Fruit fly (Drosophila melanogaster): ENCODE results near the gene RpL37A.
A peak's percentile ranks its signal among the peaks of the same experiment; 100 is the strongest.

The RpL37A gene

DNA sequence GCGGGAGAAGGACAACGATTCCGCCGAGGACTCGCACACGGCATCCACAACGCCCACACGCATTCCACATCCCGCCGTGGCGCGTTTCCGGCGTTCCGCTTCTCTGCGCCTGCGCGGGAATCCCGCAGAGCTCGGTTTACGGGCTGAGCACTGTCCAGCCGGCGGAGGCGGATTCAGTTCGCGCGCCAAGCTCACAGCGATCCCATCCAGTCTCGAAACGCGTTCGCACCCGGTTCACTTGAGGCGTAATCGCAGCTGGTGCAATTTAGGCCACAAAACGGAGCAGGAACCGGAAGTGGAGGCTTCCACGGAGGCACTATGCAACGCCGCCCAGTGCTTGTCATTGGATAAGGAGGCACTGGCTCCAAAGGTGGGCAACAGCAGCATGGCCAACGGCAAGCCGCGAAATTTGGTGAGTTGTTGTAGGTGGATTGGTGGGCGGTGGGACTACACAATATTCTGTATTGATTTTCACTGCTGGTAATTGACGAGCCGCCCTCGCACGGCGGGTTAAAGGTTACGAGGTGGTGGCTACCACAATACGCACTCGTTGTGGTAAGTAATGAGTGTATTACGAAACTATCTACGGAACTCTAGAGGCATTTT, 7.9 kb upstream of the RpL37A start:
- TF ChIP-seq pdm3 (GFP tag; optimal IDR thresholded peaks at IDR 0.05) (no peak), Met (GFP tag; optimal IDR thresholded peaks at IDR 0.05) (no peak), net (GFP tag; optimal IDR thresholded peaks at IDR 0.05) (no peak), CG4318 (GFP tag; optimal IDR thresholded peaks at IDR 0.05) (no peak), topi (GFP tag; optimal IDR thresholded peaks at IDR 0.05) (no peak), CG6276 (GFP tag; optimal IDR thresholded peaks at IDR 0.05) (no peak), acj6 (GFP tag; optimal IDR thresholded peaks at IDR 0.05) (no peak), CG11902 (GFP tag; optimal IDR thresholded peaks at IDR 0.05) (no peak), Blimp-1 (GFP tag; optimal IDR thresholded peaks at IDR 0.05) (no peak)

DNA sequence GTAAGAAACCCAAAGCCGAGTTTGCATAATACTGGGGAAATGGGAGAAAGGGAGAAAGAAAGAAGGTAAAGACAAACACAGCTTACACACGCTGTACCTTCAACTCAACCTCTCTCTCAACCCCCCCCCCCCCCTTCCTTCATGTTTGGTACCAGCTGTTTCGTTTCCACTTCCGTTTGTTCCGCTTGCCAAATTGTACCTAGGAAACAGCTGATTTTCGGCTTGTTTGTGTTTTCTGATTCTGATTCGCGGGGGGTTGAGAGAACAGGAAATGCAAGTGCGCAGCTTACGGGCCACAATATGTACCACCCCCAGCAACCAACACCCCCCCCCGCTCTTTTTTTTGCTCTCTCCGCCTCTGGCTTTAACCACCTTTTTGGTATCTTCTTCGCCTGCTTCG, 6.8 kb upstream of the RpL37A start:
- TF ChIP-seq CG6854 (GFP tag; optimal IDR thresholded peaks at IDR 0.05) (peak; percentile 20), CG32006 (GFP tag; optimal IDR thresholded peaks at IDR 0.05) (no peak), Ets96B (tag; optimal IDR thresholded peaks at IDR 0.05) (no peak), CG6276 (GFP tag; optimal IDR thresholded peaks at IDR 0.05) (peak; percentile 80)

DNA sequence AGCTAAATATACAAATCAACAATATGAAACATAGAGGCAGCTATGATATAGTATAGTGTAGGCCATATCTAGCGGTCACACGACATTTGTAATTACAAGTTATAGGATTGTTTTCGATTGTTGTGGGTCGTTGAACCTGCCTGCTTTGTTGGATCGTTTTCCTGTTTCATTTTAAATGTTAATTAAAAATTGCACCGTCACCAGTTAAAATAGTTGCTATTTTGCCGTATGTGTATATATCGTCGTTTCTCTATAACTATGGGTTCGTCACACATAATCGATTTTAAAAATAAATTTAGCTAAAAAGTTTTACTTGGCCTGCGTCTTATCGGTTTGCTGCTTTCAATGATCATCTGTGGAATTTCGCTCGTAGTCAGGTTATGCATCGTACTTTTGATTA, 1.6 kb downstream of the RpL37A start:
- TF ChIP-seq CG15336 (GFP tag; IDR thresholded peaks at IDR 0.05) (no peak), fd59A (GFP tag; optimal IDR thresholded peaks at IDR 0.05) (no peak), vri (GFP tag; optimal IDR thresholded peaks at IDR 0.05) (no peak), Eip78C (GFP tag) (peak; percentile 26)

DNA sequence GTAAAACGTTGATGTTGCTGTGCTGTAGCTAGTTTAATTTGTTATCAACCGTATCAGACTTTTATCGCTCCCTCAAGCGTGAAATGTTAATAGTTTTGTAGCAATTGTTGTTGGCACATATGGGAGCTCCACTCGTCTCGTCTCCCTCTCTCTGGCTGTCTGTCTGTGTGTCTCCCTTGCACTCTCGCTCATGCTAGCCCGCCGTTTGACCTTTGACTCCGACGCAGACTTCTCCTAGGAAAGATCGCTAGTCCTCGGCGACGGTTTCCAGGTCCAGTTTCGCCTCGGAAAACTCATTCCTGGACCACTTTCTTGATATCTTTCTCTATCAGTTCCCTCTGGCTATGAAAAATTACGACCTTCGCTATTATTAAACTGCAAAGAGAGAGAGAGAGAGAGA, 8.4 kb downstream of the RpL37A start:
- TF ChIP-seq CG31627 (GFP tag; optimal IDR thresholded peaks at IDR 0.05) (no peak), esn (GFP tag; optimal IDR thresholded peaks at IDR 0.05) (no peak), Hr4 (GFP tag; optimal IDR thresholded peaks at IDR 0.05) (no peak), dac (GFP tag; optimal IDR thresholded peaks at IDR 0.05) (no peak), dsx (GFP tag; optimal IDR thresholded peaks at IDR 0.05; ENCODE audit: poor library complexity, severe bottlenecking) (no peak), achi (GFP tag; optimal IDR thresholded peaks at IDR 0.05) (no peak), Smox (GFP tag; optimal IDR thresholded peaks at IDR 0.05) (no peak), ss (GFP tag; optimal IDR thresholded peaks at IDR 0.05) (no peak), Sox15 (GFP tag; optimal IDR thresholded peaks at IDR 0.05) (no peak), Hr39 (GFP tag; optimal IDR thresholded peaks at IDR 0.05) (no peak), CG11902 (GFP tag; optimal IDR thresholded peaks at IDR 0.05) (no peak), svp (GFP tag) (no peak), CG6792 (GFP tag; optimal IDR thresholded peaks at IDR 0.05) (no peak), salr (GFP tag; optimal IDR thresholded peaks at IDR 0.05) (no peak), pdm3 (GFP tag; optimal IDR thresholded peaks at IDR 0.05) (no peak)

DNA sequence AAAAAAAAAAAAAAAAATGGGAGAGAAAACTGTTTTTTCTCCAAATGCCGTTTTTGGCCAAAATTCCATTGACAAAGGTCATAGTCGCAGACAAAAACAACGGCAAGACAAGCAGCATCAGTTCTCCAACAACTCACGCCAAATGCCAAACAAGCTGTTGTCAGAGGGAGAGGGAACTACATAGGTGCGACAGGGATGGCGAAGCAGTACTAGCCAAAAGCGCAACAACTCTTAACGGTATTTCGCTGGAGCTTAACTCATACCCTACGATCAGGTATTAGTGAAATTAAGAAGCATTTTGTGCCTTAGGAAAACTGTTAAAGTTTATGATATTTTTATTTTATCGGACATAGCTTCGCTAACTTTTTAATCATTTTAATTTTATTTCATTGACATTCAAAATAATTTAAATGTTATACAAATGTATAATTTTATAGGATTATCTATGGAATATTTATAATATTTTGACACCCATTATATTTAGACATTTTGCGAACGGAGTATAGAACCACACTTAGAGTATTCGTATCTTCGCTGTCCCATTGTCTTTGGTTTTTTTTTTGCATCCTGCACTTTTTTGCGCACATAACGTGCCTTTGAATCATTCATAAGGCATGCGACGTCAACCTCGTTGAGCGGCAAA, 9.6 kb downstream of the RpL37A start:
- peak; percentile 77 for TF ChIP-seq CG9139 (GFP tag; optimal IDR thresholded peaks at IDR 0.05)
- peak; percentile 91 for TF ChIP-seq CG4318 (GFP tag; optimal IDR thresholded peaks at IDR 0.05)
- peak; percentile 95 for TF ChIP-seq CG15336 (GFP tag; IDR thresholded peaks at IDR 0.05)
- TF ChIP-seq salr (GFP tag; optimal IDR thresholded peaks at IDR 0.05), result peak in 1 of 2 experiments; percentile 92
- peak; percentile 96 for TF ChIP-seq CG8119 (GFP tag; IDR thresholded peaks at IDR 0.05)
- peak; percentile 80 for TF ChIP-seq fd59A (GFP tag; optimal IDR thresholded peaks at IDR 0.05)
- TF ChIP-seq topi (GFP tag; optimal IDR thresholded peaks at IDR 0.05), result no peak
- no peak for TF ChIP-seq Met (GFP tag; optimal IDR thresholded peaks at IDR 0.05)
- peak; percentile 83 for TF ChIP-seq OdsH (GFP tag; optimal IDR thresholded peaks at IDR 0.05)
- peak; percentile 82 for TF ChIP-seq dac (GFP tag; optimal IDR thresholded peaks at IDR 0.05)
- TF ChIP-seq esn (GFP tag; optimal IDR thresholded peaks at IDR 0.05), result no peak
- TF ChIP-seq Ets96B (tag; optimal IDR thresholded peaks at IDR 0.05), result peak; percentile 82
- peak; percentile 53 for TF ChIP-seq CG6792 (GFP tag; optimal IDR thresholded peaks at IDR 0.05)
- peak; percentile 93 for TF ChIP-seq Eip78C (GFP tag)
- peak; percentile 44 for TF ChIP-seq CG7368 (GFP tag; optimal IDR thresholded peaks at IDR 0.05)
- TF ChIP-seq achi (GFP tag; optimal IDR thresholded peaks at IDR 0.05), result peak; percentile 85
- TF ChIP-seq CG10669 (GFP tag; optimal IDR thresholded peaks at IDR 0.05), result peak; percentile 80
- TF ChIP-seq CG3032 (tag; optimal IDR thresholded peaks at IDR 0.05), result peak; percentile 84
- TF ChIP-seq CG32006 (GFP tag; optimal IDR thresholded peaks at IDR 0.05), result peak; percentile 97
- peak; percentile 81 for TF ChIP-seq CG3919 (GFP tag; optimal IDR thresholded peaks at IDR 0.05)
- peak; percentile 77 for TF ChIP-seq CG11294 (GFP tag; IDR thresholded peaks at IDR 0.05)
- TF ChIP-seq CG6808 (GFP tag; optimal IDR thresholded peaks at IDR 0.05), result peak; percentile 82
- no peak for TF ChIP-seq Eip93F (GFP tag; optimal IDR thresholded peaks at IDR 0.05)
- TF ChIP-seq Lpt (GFP tag; optimal IDR thresholded peaks at IDR 0.05), result peak; percentile 87
- no peak; the same call in none of the 3 replicates for TF ChIP-seq CG6163 (GFP tag; IDR thresholded peaks at IDR 0.05)

Data from whole organism, prepupa.